Worm (Caenorhabditis elegans): ENCODE measurements around the gene F20A1.8.
A peak's percentile ranks its signal among the peaks of the same experiment; 100 is the strongest.

The F20A1.8 gene

ce11 chrV:7047512-7047911 lies at the start of gene F20A1.8:
F20A1.8 (minus strand) TSS chrV:7047612.
- no peak for TF ChIP-seq hmg-1.1 (GFP tag; IDR thresholded peaks at IDR 0.05)
- no peak for TF ChIP-seq rbr-2 (tag; optimal IDR thresholded peaks at IDR 0.05)
- TF ChIP-seq unc-62 (GFP tag; optimal IDR thresholded peaks at IDR 0.05 in 1 of 2), result peak in 1 of 2 experiments; percentile 16
- no peak for TF ChIP-seq unc-62 (tag; optimal IDR thresholded peaks at IDR 0.05)
- TF ChIP-seq dpl-1 (GFP tag; optimal IDR thresholded peaks at IDR 0.05), result no peak

ce11 chrV:7096811-7097210 lies 49.4 kb upstream of the F20A1.8 start:
- peak in 1 of 2 experiments; percentile 39 for TF ChIP-seq unc-62 (GFP tag; optimal IDR thresholded peaks at IDR 0.05 in 1 of 2)
- TF ChIP-seq unc-62 (tag; optimal IDR thresholded peaks at IDR 0.05), result no peak
- TF ChIP-seq F26F4.8 (GFP tag; conservative IDR thresholded peaks at IDR 0.05), result no peak
- no peak for TF ChIP-seq F37D6.2 (tag; optimal IDR thresholded peaks at IDR 0.05)
- no peak for TF ChIP-seq dpl-1 (GFP tag; optimal IDR thresholded peaks at IDR 0.05)
- peak; percentile 92 for TF ChIP-seq nhr-28 (tag; optimal IDR thresholded peaks at IDR 0.05)
- no peak for TF ChIP-seq Y75B8A.6 (GFP tag; IDR thresholded peaks at IDR 0.05)
- no peak for TF ChIP-seq nhr-48 (tag; optimal IDR thresholded peaks at IDR 0.05)
- no peak for TF ChIP-seq pqm-1 (tag; optimal IDR thresholded peaks at IDR 0.05)
- no peak for TF ChIP-seq saeg-2 (GFP tag; IDR thresholded peaks at IDR 0.05)
- TF ChIP-seq daf-16 (GFP tag; optimal IDR thresholded peaks at IDR 0.05), result no peak
- TF ChIP-seq daf-16 (tag; optimal IDR thresholded peaks at IDR 0.05), result no peak
- TF ChIP-seq pha-4 (GFP tag; IDR thresholded peaks at IDR 0.05), result no peak
- TF ChIP-seq pha-4 (tag; optimal IDR thresholded peaks at IDR 0.05), result no peak
- no peak for TF ChIP-seq Y105C5A.15 (GFP tag; IDR thresholded peaks at IDR 0.05)
- TF ChIP-seq nhr-25 (tag; optimal IDR thresholded peaks at IDR 0.05; ENCODE audit: borderline replicate concordance, insufficient read depth), result no peak
- no peak for TF ChIP-seq ztf-11 (tag; optimal IDR thresholded peaks at IDR 0.05)

ce11 chrV:7096129-7096730 lies 48.8 kb upstream of the F20A1.8 start:
- TF ChIP-seq ceh-82 (tag; optimal IDR thresholded peaks at IDR 0.05), result no peak
- no peak for TF ChIP-seq pqm-1 (tag; optimal IDR thresholded peaks at IDR 0.05)
- no peak for TF ChIP-seq duxl-1 (tag; optimal IDR thresholded peaks at IDR 0.05; ENCODE audit: poor library complexity)
- TF ChIP-seq nhr-48 (tag; optimal IDR thresholded peaks at IDR 0.05), result no peak
- no peak for TF ChIP-seq R02D3.7 (tag; optimal IDR thresholded peaks at IDR 0.05)
- no peak for TF ChIP-seq snpc-4 (tag; optimal IDR thresholded peaks at IDR 0.05)
- no peak for TF ChIP-seq madf-5 (GFP tag; IDR thresholded peaks at IDR 0.05)
- no peak for TF ChIP-seq Y5F2A.4 (GFP tag; optimal IDR thresholded peaks at IDR 0.05)
- TF ChIP-seq nhr-28 (tag; optimal IDR thresholded peaks at IDR 0.05), result peak; percentile 64
- no peak for TF ChIP-seq daf-16 (GFP tag; optimal IDR thresholded peaks at IDR 0.05)
- TF ChIP-seq daf-16 (tag; optimal IDR thresholded peaks at IDR 0.05), result peak; percentile 88
- TF ChIP-seq mdl-1 (tag; optimal IDR thresholded peaks at IDR 0.05), result no peak
- TF ChIP-seq Y48G9A.11 (GFP tag; IDR thresholded peaks at IDR 0.05), result no peak
- no peak for TF ChIP-seq ZK546.5 (tag; optimal IDR thresholded peaks at IDR 0.05)
- 0 out of 2 replicates have a peak, but pooled peaks have one; percentile 21 for TF ChIP-seq php-3 (GFP tag; IDR thresholded peaks at IDR 0.05)
- no peak for TF ChIP-seq unc-62 (GFP tag; optimal IDR thresholded peaks at IDR 0.05 in 1 of 2)
- no peak for TF ChIP-seq unc-62 (tag; optimal IDR thresholded peaks at IDR 0.05)
- no peak for TF ChIP-seq dmd-9 (GFP tag; IDR thresholded peaks at IDR 0.05)
- no peak for TF ChIP-seq pha-4 (GFP tag; IDR thresholded peaks at IDR 0.05)
- TF ChIP-seq pha-4 (tag; optimal IDR thresholded peaks at IDR 0.05), result peak; percentile 3
- TF ChIP-seq dve-1 (tag; optimal IDR thresholded peaks at IDR 0.05; ENCODE audit: insufficient read depth), result peak; percentile 24
- no peak for TF ChIP-seq F37D6.2 (tag; optimal IDR thresholded peaks at IDR 0.05)
- TF ChIP-seq nhr-41 (GFP tag; IDR thresholded peaks at IDR 0.05), result no peak
- TF ChIP-seq saeg-2 (GFP tag; IDR thresholded peaks at IDR 0.05), result no peak
- TF ChIP-seq F49E8.2 (tag; optimal IDR thresholded peaks at IDR 0.05; ENCODE audit: borderline replicate concordance), result no peak
- no peak for TF ChIP-seq hlh-30 (tag; optimal IDR thresholded peaks at IDR 0.05; ENCODE audit: insufficient read depth)
- no peak for TF ChIP-seq daf-8 (GFP tag; IDR thresholded peaks at IDR 0.05)
- TF ChIP-seq lir-3 (tag; optimal IDR thresholded peaks at IDR 0.05), result no peak
